Worm (Caenorhabditis elegans) whole organism, young adult: ENCODE results near the gene F26F4.12.

Experiments used
- B0019.2 ChIP-seq: fragments of 200-800 bp; sonication (Bioruptor generic); conservative IDR thresholded peaks from 2 replicates; pipeline ENCODE4 v1.3.6; 2022; ENCODE audit warnings: missing genetic modification reagents, missing genetic modification characterization, missing compliant biosample characterization
- B0261.1 ChIP-seq: sonication (generic microtip); optimal IDR thresholded peaks from 2 replicates; lab custom pipeline; 2016; ENCODE audit warnings: mild to moderate bottlenecking, missing genetic modification characterization, moderate library complexity, missing compliant biosample characterization
- B0336.3 ChIP-seq: fragments of 200-800 bp; sonication (Bioruptor generic); IDR thresholded peaks from 2 replicates; pipeline ENCODE4 v1.3.6; 2022; ENCODE audit warnings: missing genetic modification characterization, missing compliant biosample characterization
- D2030.7 ChIP-seq: fragments of 200-800 bp; sonication (Bioruptor generic); IDR thresholded peaks from 2 replicates; pipeline ENCODE4 v1.3.6; 2022; ENCODE audit warnings: missing genetic modification reagents, missing genetic modification characterization, missing compliant biosample characterization
- F22D6.2 ChIP-seq: sonication (generic microtip); optimal IDR thresholded peaks from 2 replicates; lab custom pipeline; 2016; ENCODE audit warnings: mild to moderate bottlenecking, missing genetic modification characterization, missing compliant biosample characterization
- F37B4.10 ChIP-seq: fragments of 200-800 bp; sonication (Bioruptor generic); IDR thresholded peaks from 2 replicates; pipeline ENCODE4 v1.3.6; 2022; ENCODE audit warnings: missing genetic modification characterization, missing compliant biosample characterization
- F49E8.2 ChIP-seq: sonication (generic microtip); optimal IDR thresholded peaks from 3 replicates; lab custom pipeline; 2017; ENCODE audit warnings: missing genetic modification characterization, mild to moderate bottlenecking, missing compliant biosample characterization, antibody characterized with exemption, moderate library complexity; ENCODE audit not compliant: insufficient read depth
- F52B5.7 ChIP-seq: sonication (generic microtip); optimal IDR thresholded peaks from 2 replicates; lab custom pipeline; 2016; ENCODE audit warnings: mild to moderate bottlenecking, missing genetic modification characterization, missing compliant biosample characterization
- F57C9.4 ChIP-seq: sonication (generic microtip); optimal IDR thresholded peaks from 2 replicates; lab custom pipeline; 2017; ENCODE audit warnings: mild to moderate bottlenecking, missing genetic modification characterization, missing compliant biosample characterization
- Y53G8AR.9 ChIP-seq: fragments of 200-800 bp; sonication (Bioruptor generic); conservative IDR thresholded peaks from 2 replicates; pipeline ENCODE4 v1.3.6; 2022; ENCODE audit warnings: missing genetic modification reagents, missing genetic modification characterization, missing compliant biosample characterization
- Y79H2A.3 ChIP-seq: fragments of 200-800 bp; sonication (Bioruptor generic); conservative IDR thresholded peaks from 2 replicates; pipeline ENCODE4 v1.3.6; 2022; ENCODE audit warnings: missing genetic modification reagents, missing genetic modification characterization, missing compliant biosample characterization
- Y95B8A.8 ChIP-seq: fragments of 200-800 bp; sonication (Bioruptor generic); IDR thresholded peaks from 2 replicates; pipeline ENCODE4 v1.3.6; 2022; ENCODE audit warnings: missing genetic modification reagents, missing genetic modification characterization, missing compliant biosample characterization
- ZK185.1 ChIP-seq: sonication (generic microtip); optimal IDR thresholded peaks from 2 replicates; lab custom pipeline; 2016; ENCODE audit warnings: mild to moderate bottlenecking, missing genetic modification characterization, missing compliant biosample characterization; ENCODE audit not compliant: poor library complexity, severe bottlenecking
- aptf-2 ChIP-seq: fragments of 200-800 bp; sonication (Bioruptor generic); conservative IDR thresholded peaks from 2 replicates; pipeline ENCODE4 v1.3.6; 2022; ENCODE audit warnings: missing genetic modification reagents, missing genetic modification characterization, missing compliant biosample characterization
- bed-2 ChIP-seq: fragments of 200-800 bp; sonication (Bioruptor generic); IDR thresholded peaks from 2 replicates; pipeline ENCODE4 v1.3.6; 2022; ENCODE audit warnings: missing genetic modification reagents, missing genetic modification characterization, missing compliant biosample characterization
- ceh-27 ChIP-seq: fragments of 200-800 bp; sonication (Bioruptor generic); optimal IDR thresholded peaks from 2 replicates; lab custom pipeline; 2018; ENCODE audit warnings: mild to moderate bottlenecking, missing genetic modification characterization, moderate library complexity, missing compliant biosample characterization
- ceh-58 ChIP-seq: fragments of 200-800 bp; sonication (Bioruptor generic); IDR thresholded peaks from 2 replicates; pipeline ENCODE4 v1.3.6; 2022; ENCODE audit warnings: missing genetic modification characterization, missing compliant biosample characterization
- ceh-91 ChIP-seq: fragments of 200-800 bp; sonication (Bioruptor generic); IDR thresholded peaks from 2 replicates; pipeline ENCODE4 v1.3.6; 2022; ENCODE audit warnings: missing genetic modification reagents, missing genetic modification characterization, missing compliant biosample characterization
- chd-7 ChIP-seq: sonication (generic microtip); optimal IDR thresholded peaks from 2 replicates; lab custom pipeline; 2016; ENCODE audit warnings: mild to moderate bottlenecking, missing genetic modification characterization, moderate library complexity, missing compliant biosample characterization
- die-1 ChIP-seq: sonication (generic microtip); optimal IDR thresholded peaks from 2 replicates; lab custom pipeline; 2016; ENCODE audit warnings: missing genotype, mild to moderate bottlenecking, missing genetic modification characterization, missing compliant biosample characterization
- dpff-1 ChIP-seq: sonication (generic microtip); optimal IDR thresholded peaks from 2 replicates; lab custom pipeline; 2017; ENCODE audit warnings: mild to moderate bottlenecking, missing genetic modification characterization, missing compliant biosample characterization
- egl-44 ChIP-seq: fragments of 200-800 bp; sonication (Bioruptor generic); IDR thresholded peaks from 2 replicates; pipeline ENCODE4 v1.3.6; 2022; ENCODE audit warnings: missing genetic modification reagents, missing genetic modification characterization, missing compliant biosample characterization
- egrh-3 ChIP-seq: fragments of 200-800 bp; sonication (Bioruptor generic); IDR thresholded peaks from 2 replicates; pipeline ENCODE4 v1.3.6; 2022; ENCODE audit warnings: missing genetic modification reagents, missing genetic modification characterization, missing compliant biosample characterization
- ekl-4 ChIP-seq: fragments of 200-800 bp; sonication (Bioruptor generic); IDR thresholded peaks from 2 replicates; pipeline ENCODE4 v1.3.6; 2022; ENCODE audit warnings: missing genetic modification reagents, missing genetic modification characterization, missing compliant biosample characterization
- hrde-1 ChIP-seq: sonication (generic microtip); optimal IDR thresholded peaks from 2 replicates; lab custom pipeline; 2016; ENCODE audit warnings: missing genetic modification characterization, mild to moderate bottlenecking, missing compliant biosample characterization, moderate library complexity, missing genotype, missing genetic modification reagents, borderline replicate concordance
- lsl-1 ChIP-seq: fragments of 200-800 bp; sonication (Bioruptor generic); optimal IDR thresholded peaks from 2 replicates; lab custom pipeline; 2018; ENCODE audit warnings: mild to moderate bottlenecking, missing genetic modification characterization, moderate library complexity, missing compliant biosample characterization
- madf-6 ChIP-seq: fragments of 200-800 bp; sonication (Bioruptor generic); IDR thresholded peaks from 2 replicates; pipeline ENCODE4 v1.3.6; 2022; ENCODE audit warnings: missing genetic modification reagents, missing genetic modification characterization, missing compliant biosample characterization
- nhr-80 ChIP-seq: sonication (generic microtip); optimal IDR thresholded peaks from 2 replicates; lab custom pipeline; 2016; ENCODE audit warnings: missing genetic modification characterization, missing compliant biosample characterization
- nhr-90 ChIP-seq: sonication (generic microtip); optimal IDR thresholded peaks from 2 replicates; lab custom pipeline; 2016; ENCODE audit warnings: missing genotype, mild to moderate bottlenecking, missing genetic modification characterization, missing compliant biosample characterization
- rec-8 ChIP-seq, 2 experiments: sonication (generic microtip); optimal IDR thresholded peaks; 2 replicates each; lab custom pipeline; 2016; ENCODE audit warnings: mild to moderate bottlenecking in 2 of 2, missing genetic modification characterization in 2 of 2, missing genetic modification reagents in 2 of 2, missing genotype in 2 of 2, missing biosample characterization in 1 of 2, missing compliant biosample characterization in 1 of 2, moderate library complexity in 1 of 2
- sptf-2 ChIP-seq: fragments of 200-800 bp; sonication (Bioruptor generic); optimal IDR thresholded peaks from 2 replicates; lab custom pipeline; 2018; ENCODE audit warnings: mild to moderate bottlenecking, missing genetic modification characterization, missing compliant biosample characterization
- tbx-9 ChIP-seq: sonication (generic microtip); optimal IDR thresholded peaks from 2 replicates; lab custom pipeline; 2016; ENCODE audit warnings: borderline replicate concordance, missing genetic modification characterization, inconsistent platforms, missing compliant biosample characterization
- tlf-1 ChIP-seq: fragments of 200-800 bp; sonication (Bioruptor generic); optimal IDR thresholded peaks from 2 replicates; lab custom pipeline; 2018; ENCODE audit warnings: mild to moderate bottlenecking, missing genetic modification characterization, missing compliant biosample characterization
- unc-130 ChIP-seq: sonication (generic microtip); optimal IDR thresholded peaks from 2 replicates; lab custom pipeline; 2016; ENCODE audit warnings: missing genetic modification reagents, missing genetic modification characterization, missing compliant biosample characterization
- unc-62 ChIP-seq: fragments of 150-350 bp; optimal IDR thresholded peaks from 2 replicates; lab custom pipeline; 2014; ENCODE audit warnings: missing biosample characterization, missing genetic modification reagents, missing genetic modification characterization
- xnd-1 ChIP-seq: sonication (generic microtip); optimal IDR thresholded peaks from 2 replicates; lab custom pipeline; 2016; ENCODE audit warnings: missing genotype, missing genetic modification reagents, missing genetic modification characterization, missing compliant biosample characterization
- zfh-2 ChIP-seq: fragments of 200-800 bp; sonication (Bioruptor generic); conservative IDR thresholded peaks from 2 replicates; pipeline ENCODE4 v1.3.6; 2022; ENCODE audit warnings: missing genetic modification reagents, missing genetic modification characterization, missing compliant biosample characterization
- zim-3 ChIP-seq: sonication (generic microtip); optimal IDR thresholded peaks from 2 replicates; lab custom pipeline; 2017; ENCODE audit warnings: mild to moderate bottlenecking, missing genetic modification characterization, moderate library complexity, missing compliant biosample characterization
- ztf-22 ChIP-seq: fragments of 200-800 bp; sonication (Bioruptor generic); optimal IDR thresholded peaks from 2 replicates; lab custom pipeline; 2018; ENCODE audit warnings: mild to moderate bottlenecking, missing genetic modification characterization, moderate library complexity, missing compliant biosample characterization
- ztf-25 ChIP-seq: fragments of 200-800 bp; sonication (Bioruptor generic); IDR thresholded peaks from 2 replicates; pipeline ENCODE4 v1.3.6; 2022; ENCODE audit warnings: missing genetic modification reagents, missing genetic modification characterization, missing compliant biosample characterization
- ztf-28 ChIP-seq: fragments of 200-800 bp; sonication (Bioruptor generic); IDR thresholded peaks from 2 replicates; pipeline ENCODE4 v1.3.6; 2022; ENCODE audit warnings: missing genetic modification reagents, missing genetic modification characterization, missing compliant biosample characterization

The F26F4.12 gene

ce11 chrIII:4887291-4887690 lies 22.5 kb downstream of the F26F4.12 start, which contains the start of gene clec-6:
clec-6 (minus strand) TSS chrIII:4887444.
- TF ChIP-seq nhr-80 (tag; lab: Kevin White, UChicago) (peak; percentile 41), B0261.1 (tag; lab: Kevin White, UChicago) (no peak)

DNA sequence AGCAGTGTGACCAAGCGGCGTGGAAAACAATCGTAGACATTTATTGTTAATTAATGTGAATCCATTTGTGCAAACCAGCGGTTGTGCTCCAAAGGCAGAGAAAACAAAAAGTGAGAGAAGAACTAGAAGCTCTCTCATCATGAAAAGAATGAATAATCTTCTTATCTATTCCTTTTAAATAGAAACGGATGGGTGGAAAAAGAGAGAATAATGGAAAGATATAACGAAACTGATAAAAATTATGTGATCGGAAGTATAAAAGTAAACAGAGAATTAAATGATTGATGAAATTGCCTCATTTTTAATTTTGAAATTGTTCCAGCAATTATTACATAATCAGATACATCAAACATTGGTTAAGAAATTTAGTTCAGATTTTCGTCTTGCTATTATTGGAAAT lies 26.4 kb downstream of the F26F4.12 start, which contains the start of gene clec-5:
Gene clec-5 (minus strand): TSS at position 178 of the 400 bp plus-strand sequence.
- TF ChIP-seq ztf-28 (GFP tag; lab: Robert Waterston, UW) (no peak), bed-2 (GFP tag; lab: Robert Waterston, UW) (no peak), zfh-2 (no peak)
- TF ChIP-seq, all 124 proteins: peak for 0

DNA sequence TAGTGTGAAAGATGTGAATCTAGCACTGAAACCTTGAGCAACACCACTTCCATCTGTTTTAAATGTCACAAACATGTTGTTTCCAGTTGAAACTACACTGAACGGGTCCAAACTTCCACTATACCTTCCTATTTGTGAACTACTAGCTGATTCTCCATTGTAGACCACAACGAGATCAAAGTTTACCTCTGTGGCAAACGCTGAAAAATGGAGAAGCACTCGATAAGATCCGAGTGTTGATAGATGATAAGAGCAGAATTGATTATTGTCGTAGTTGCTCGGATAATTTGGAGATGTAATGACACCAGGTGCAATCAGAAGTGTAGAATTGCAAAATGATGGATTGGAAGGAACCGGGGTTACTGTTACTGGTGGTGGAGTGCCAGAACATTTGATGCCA lies 27.9 kb downstream of the F26F4.12 start:
- TF ChIP-seq egrh-3 (no peak), nhr-80 (tag; lab: Kevin White, UChicago) (peak; percentile 32)

- TF ChIP-seq F22D6.2 (no peak), B0336.3 (0 out of 2 replicates have a peak, but pooled peaks have one; percentile 26), madf-6 (GFP tag; lab: Robert Waterston, UW) (peak; percentile 42; the same call in 1 of the 2 replicates), nhr-90 (no peak), tbx-9 (tag; lab: Kevin White, UChicago) (no peak), ekl-4 (0 out of 2 replicates have a peak, but pooled peaks have one; percentile 20), xnd-1 (peak; percentile 11), ceh-58 (GFP tag; lab: Robert Waterston, UW) (no peak), Y53G8AR.9 (GFP tag; lab: Robert Waterston, UW) (0 out of 2 replicates have a peak, but pooled peaks have one; percentile 37), F52B5.7 (tag; lab: Kevin White, UChicago) (no peak), unc-130 (no peak), B0019.2 (GFP tag; lab: Robert Waterston, UW) (no peak), F49E8.2 (tag; lab: Kevin White, UChicago) (peak; percentile 36), ZK185.1 (tag; lab: Kevin White, UChicago) (no peak)
Observed at ce11 chrIII:4879445-4879844, 30.4 kb downstream of the F26F4.12 start, which contains the start of gene C35D10.1. C35D10.1 (plus strand) TSS chrIII:4879745.

ce11 chrIII:4878281-4878680 lies 31.6 kb downstream of the F26F4.12 start, which contains the start of the genes tost-1 and arx-6:
tost-1 (minus strand) TSS chrIII:4878311.
arx-6 (plus strand) TSS chrIII:4878658.
- TF ChIP-seq sptf-2 (GFP tag; lab: Kevin White, UChicago) (no peak), Y95B8A.8 (GFP tag; lab: Robert Waterston, UW) (no peak), ceh-91 (GFP tag; lab: Robert Waterston, UW) (no peak), zim-3 (tag; lab: Kevin White, UChicago) (no peak), ztf-22 (GFP tag; lab: Kevin White, UChicago) (no peak), D2030.7 (peak; percentile 48; the same call in 1 of the 2 replicates), unc-130 (no peak), Y53G8AR.9 (GFP tag; lab: Robert Waterston, UW) (no peak), dpff-1 (no peak), aptf-2 (GFP tag; lab: Robert Waterston, UW) (no peak), lsl-1 (GFP tag; lab: Kevin White, UChicago) (peak; percentile 37), chd-7 (tag; lab: Kevin White, UChicago) (no peak), zfh-2 (no peak), xnd-1 (no peak), ztf-25 (GFP tag; lab: Robert Waterston, UW) (no peak), F37B4.10 (GFP tag; lab: Robert Waterston, UW) (no peak), hrde-1 (no peak), F57C9.4 (tag; lab: Kevin White, UChicago) (no peak), tlf-1 (GFP tag; lab: Kevin White, UChicago) (no peak), ekl-4 (no peak), die-1 (tag; lab: Kevin White, UChicago) (no peak), rec-8 (tag; optimal IDR thresholded peaks at IDR 0.05; lab: Kevin White, UChicago) (no peak), ceh-27 (GFP tag; lab: Kevin White, UChicago) (no peak), egl-44 (GFP tag; lab: Robert Waterston, UW) (no peak), unc-62 (GFP tag; lab: Kevin White, UChicago) (no peak), Y79H2A.3 (no peak), F52B5.7 (tag; lab: Kevin White, UChicago) (no peak)
